Fruit fly (Drosophila melanogaster): Measurements from ENCODE around the gene wake.

Gene wake

DNA sequence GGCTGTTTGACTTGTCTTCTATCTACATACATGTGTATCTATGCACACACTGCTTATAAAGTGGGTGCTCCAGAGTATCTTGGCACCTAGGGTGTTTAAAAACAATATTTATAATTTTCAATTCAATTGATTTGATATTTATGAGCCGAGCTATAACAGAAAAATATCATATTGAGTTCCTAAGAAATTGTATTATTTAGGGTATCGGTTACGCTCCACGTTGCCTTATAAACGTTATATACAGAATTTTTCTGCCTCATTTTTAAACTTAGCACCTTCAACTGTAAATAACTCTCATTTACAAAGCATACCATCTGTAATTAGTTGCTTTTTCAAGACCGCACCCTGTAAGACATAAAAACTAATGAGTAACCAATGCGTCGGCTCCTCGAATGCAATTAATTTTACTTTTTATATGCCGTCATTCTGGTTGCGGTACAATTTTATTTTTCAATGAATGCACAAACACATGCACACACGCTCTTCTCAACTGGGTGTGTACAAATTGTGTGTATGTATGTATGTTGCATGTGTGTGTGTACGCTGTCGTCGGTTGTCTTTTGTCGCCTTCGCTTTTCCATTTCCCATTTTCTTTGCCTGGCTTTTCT, 48.8 kb upstream of the wake start (continued):
- no peak for TF ChIP-seq CG6854 (GFP tag; optimal IDR thresholded peaks at IDR 0.05)
- TF ChIP-seq disco-r (GFP tag; optimal IDR thresholded peaks at IDR 0.05) = no peak
- peak; percentile 68 for TF ChIP-seq CG8924 (tag; optimal IDR thresholded peaks at IDR 0.05)
- peak; percentile 75 for TF ChIP-seq Blimp-1 (GFP tag; optimal IDR thresholded peaks at IDR 0.05)
- peak; percentile 36 for TF ChIP-seq CG6654 (GFP tag; optimal IDR thresholded peaks at IDR 0.05)
- peak; percentile 86 for TF ChIP-seq CG10979 (tag; optimal IDR thresholded peaks at IDR 0.05)
- TF ChIP-seq CG8359 (GFP tag; optimal IDR thresholded peaks at IDR 0.05; ENCODE audit: borderline replicate concordance) = peak; percentile 63
- no peak for TF ChIP-seq BEAF-32 (GFP tag; optimal IDR thresholded peaks at IDR 0.05)
- no peak for TF ChIP-seq Deaf1 (tag; optimal IDR thresholded peaks at IDR 0.05)
- TF ChIP-seq CG10565 (GFP tag; optimal IDR thresholded peaks at IDR 0.05) = no peak
- TF ChIP-seq CG3281 (GFP tag; optimal IDR thresholded peaks at IDR 0.05) = no peak
- TF ChIP-seq CG3995 (GFP tag; optimal IDR thresholded peaks at IDR 0.05) = no peak
- peak; percentile 12 for TF ChIP-seq CG4328 (GFP tag; optimal IDR thresholded peaks at IDR 0.05)
- TF ChIP-seq Med (GFP tag) = peak; percentile 85
- TF ChIP-seq tap (tag; optimal IDR thresholded peaks at IDR 0.05) = peak; percentile 46
- no peak for TF ChIP-seq toy (GFP tag; IDR thresholded peaks at IDR 0.05)
- peak; percentile 40 for TF ChIP-seq CG12219 (GFP tag; optimal IDR thresholded peaks at IDR 0.05)
- no peak for TF ChIP-seq CG13296 (GFP tag; optimal IDR thresholded peaks at IDR 0.05)
- peak; percentile 30; the same call in 1 of the 2 replicates for TF ChIP-seq lmd (GFP tag; IDR thresholded peaks at IDR 0.05)
- TF ChIP-seq Oaz (GFP tag; IDR thresholded peaks at IDR 0.05) = peak; percentile 17; the same call in 1 of the 2 replicates
- no peak for TF ChIP-seq CG43689 (GFP tag; IDR thresholded peaks at IDR 0.05)
- no peak for TF ChIP-seq HLH4C (GFP tag; IDR thresholded peaks at IDR 0.05; ENCODE audit: partially characterized antibody)
- TF ChIP-seq fd3F (GFP tag; optimal IDR thresholded peaks at IDR 0.05) = peak; percentile 11
- peak; percentile 76 for TF ChIP-seq CG15601 (tag; optimal IDR thresholded peaks at IDR 0.05)
- peak; percentile 9 for TF ChIP-seq dm (GFP tag; optimal IDR thresholded peaks at IDR 0.05)
- no peak for TF ChIP-seq crc (GFP tag; optimal IDR thresholded peaks at IDR 0.05)
- TF ChIP-seq dmrt99B (tag; optimal IDR thresholded peaks at IDR 0.05) = peak; percentile 67
- peak; percentile 42 for TF ChIP-seq CG6813 (GFP tag; optimal IDR thresholded peaks at IDR 0.05)
- peak; percentile 71 for TF ChIP-seq az2 (GFP tag; optimal IDR thresholded peaks at IDR 0.05)
- TF ChIP-seq gsb-n (tag; optimal IDR thresholded peaks at IDR 0.05) = peak; percentile 80
- TF ChIP-seq CG2129 (GFP tag; IDR thresholded peaks at IDR 0.05; ENCODE audit: partially characterized antibody) = no peak
- TF ChIP-seq amos (GFP tag; IDR thresholded peaks at IDR 0.05; ENCODE audit: partially characterized antibody) = no peak
- TF ChIP-seq Oli (tag; optimal IDR thresholded peaks at IDR 0.05) = peak; percentile 82
- TF ChIP-seq CG8478 (optimal IDR thresholded peaks at IDR 0.05) = no peak
- peak; percentile 12 for TF ChIP-seq CG17802 (tag; optimal IDR thresholded peaks at IDR 0.05)
- peak; percentile 61 for TF ChIP-seq odd (GFP tag; optimal IDR thresholded peaks at IDR 0.05)
- no peak for TF ChIP-seq Hey (tag; optimal IDR thresholded peaks at IDR 0.05)
- TF ChIP-seq ato (GFP tag; IDR thresholded peaks at IDR 0.05; ENCODE audit: partially characterized antibody) = no peak
- no peak for TF ChIP-seq ase (GFP tag; IDR thresholded peaks at IDR 0.05)
- peak; percentile 52 for TF ChIP-seq shn (GFP tag; optimal IDR thresholded peaks at IDR 0.05)
- no peak for TF ChIP-seq Nf-YA (GFP tag; IDR thresholded peaks at IDR 0.05)
- peak; percentile 42 for TF ChIP-seq CG10654 (GFP tag; optimal IDR thresholded peaks at IDR 0.05)
- 0 out of 3 replicates have a peak, but pooled peaks have one; percentile 10 for TF ChIP-seq otp (GFP tag; IDR thresholded peaks at IDR 0.05)
- TF ChIP-seq cwo (GFP tag; optimal IDR thresholded peaks at IDR 0.05) = no peak
- 0 out of 3 replicates have a peak, but pooled peaks have one; percentile 55 for TF ChIP-seq ken (GFP tag; IDR thresholded peaks at IDR 0.05)
- TF ChIP-seq CG7372 (GFP tag; IDR thresholded peaks at IDR 0.05) = no peak
- TF ChIP-seq CG2678 (tag; optimal IDR thresholded peaks at IDR 0.05) = peak; percentile 66
- TF ChIP-seq CG34422 (GFP tag; IDR thresholded peaks at IDR 0.05) = no peak
- TF ChIP-seq lilli (GFP tag; optimal IDR thresholded peaks at IDR 0.05) = peak; percentile 55
